Worm (Caenorhabditis elegans): ENCODE data around the gene pals-37.

The pals-37 gene

DNA sequence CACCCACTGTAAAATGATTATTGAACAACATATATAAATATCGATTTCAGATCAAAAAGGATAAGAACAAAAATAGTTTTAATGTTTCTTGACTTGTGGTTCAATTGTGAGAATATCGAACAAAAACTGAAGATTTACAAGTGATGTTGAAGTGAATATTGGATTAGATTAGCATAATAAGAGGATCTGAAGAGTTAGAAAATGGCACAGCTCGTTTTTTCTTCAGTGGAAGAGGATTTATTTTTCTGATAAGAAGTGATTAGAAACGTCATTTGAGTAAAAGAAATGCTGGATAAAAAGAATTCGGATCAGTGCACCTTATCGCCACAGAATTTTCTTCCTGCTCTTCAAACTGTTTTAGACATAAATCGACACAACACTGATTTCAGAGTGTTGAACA lies 45.6 kb downstream of the pals-37 start, which contains the start of gene twk-14:
twk-14 (minus strand) TSS at position 8 of the 400 bp plus-strand sequence.
- TF ChIP-seq ceh-2 (tag; optimal IDR thresholded peaks at IDR 0.05) (no peak), sox-4 (tag; optimal IDR thresholded peaks at IDR 0.05) (no peak), pha-2 (tag; optimal IDR thresholded peaks at IDR 0.05) (no peak), nfya-1 (tag; optimal IDR thresholded peaks at IDR 0.05) (no peak), tbx-7 (tag; optimal IDR thresholded peaks at IDR 0.05) (no peak), C38D4.7 (GFP tag; optimal IDR thresholded peaks at IDR 0.05) (no peak), unc-3 (GFP tag; conservative IDR thresholded peaks at IDR 0.05) (no peak), unc-3 (tag; optimal IDR thresholded peaks at IDR 0.05) (no peak), ceh-45 (GFP tag; IDR thresholded peaks at IDR 0.05) (no peak), elt-2 (tag; optimal IDR thresholded peaks at IDR 0.05) (no peak)

All from whole organism, late embryonic.